Fruit fly (Drosophila melanogaster): ENCODE data around the gene Cmpk.

- peak; percentile 34 for TF ChIP-seq Hr4 (GFP tag; optimal IDR thresholded peaks at IDR 0.05)
- TF ChIP-seq Lpt (GFP tag; optimal IDR thresholded peaks at IDR 0.05) = peak; percentile 61
- peak; percentile 77 for TF ChIP-seq CG4318 (GFP tag; optimal IDR thresholded peaks at IDR 0.05)
- TF ChIP-seq achi (GFP tag; optimal IDR thresholded peaks at IDR 0.05) = peak; percentile 78
- TF ChIP-seq cyc (GFP tag; optimal IDR thresholded peaks at IDR 0.05) = peak; percentile 50
- TF ChIP-seq CG34406 (GFP tag; optimal IDR thresholded peaks at IDR 0.05) = peak; percentile 81
- TF ChIP-seq CG16779 (tag; optimal IDR thresholded peaks at IDR 0.05) = peak; percentile 37
- TF ChIP-seq pdm3 (GFP tag; optimal IDR thresholded peaks at IDR 0.05) = peak; percentile 37
- TF ChIP-seq CG9139 (GFP tag; optimal IDR thresholded peaks at IDR 0.05) = peak; percentile 55
- peak; percentile 48 for TF ChIP-seq CG7368 (GFP tag; optimal IDR thresholded peaks at IDR 0.05)
- peak; percentile 10 for TF ChIP-seq Sox15 (GFP tag; optimal IDR thresholded peaks at IDR 0.05)
- peak in 1 of 2 experiments; percentile 77 for TF ChIP-seq salr (GFP tag; optimal IDR thresholded peaks at IDR 0.05)
These were observed 43.4 kb upstream of the Cmpk start, which contains the start of gene dysf for dm6 chr3R:26098502-26099210.

Measured in whole organism, prepupa.